Worm (Caenorhabditis elegans) whole organism, early embryonic: Measurements from ENCODE around the gene ttbk-2.2.

Source experiments
- aly-1 ChIP-seq: sonication (generic microtip); optimal IDR thresholded peaks from 2 replicates; lab custom pipeline; 2016; ENCODE audit warnings: missing genetic modification characterization, missing compliant biosample characterization
- ceh-13 ChIP-seq: fragments of 200-800 bp; sonication (Bioruptor generic); optimal IDR thresholded peaks from 2 replicates; lab custom pipeline; 2018; ENCODE audit warnings: mild to moderate bottlenecking, missing genetic modification characterization, missing compliant biosample characterization
- hmbx-1 ChIP-seq: sonication (generic microtip); optimal IDR thresholded peaks from 2 replicates; lab custom pipeline; 2016; ENCODE audit warnings: mild to moderate bottlenecking, missing genetic modification characterization, missing compliant biosample characterization
- pes-1 ChIP-seq: fragments of 200-800 bp; sonication (Bioruptor generic); IDR thresholded peaks from 2 replicates; pipeline ENCODE4 v1.3.6; 2022; ENCODE audit warnings: missing genetic modification reagents, missing genetic modification characterization, missing compliant biosample characterization
- tbx-11 ChIP-seq: fragments of 200-800 bp; sonication (Bioruptor generic); IDR thresholded peaks from 2 replicates; pipeline ENCODE4 v1.3.6; 2022; ENCODE audit warnings: missing genetic modification characterization, missing compliant biosample characterization
- tbx-37 ChIP-seq: fragments of 200-800 bp; sonication (Bioruptor generic); conservative IDR thresholded peaks from 2 replicates; pipeline ENCODE4 v1.3.6; 2022; ENCODE audit warnings: missing genetic modification reagents, missing genetic modification characterization, missing compliant biosample characterization

- no peak for TF ChIP-seq aly-1 (tag; lab: Kevin White, UChicago)
- no peak for TF ChIP-seq ceh-13 (GFP tag; lab: Kevin White, UChicago)
- no peak for TF ChIP-seq hmbx-1 (tag; lab: Kevin White, UChicago)
- TF ChIP-seq pes-1 (GFP tag; lab: Robert Waterston, UW) = no peak
- no peak for TF ChIP-seq tbx-11
- no peak for TF ChIP-seq tbx-37
Measured at ce11 chrIV:5020533-5020932, 46.3 kb downstream of the ttbk-2.2 start, which contains the start of gene T28H11.8.
